Worm (Caenorhabditis elegans): Measurements from ENCODE around the gene clec-71.

The clec-71 gene

ce11 chrIV:3977965-3978523 is 40.8 kb downstream of the clec-71 start, which contains the start of gene srh-220:
Gene srh-220, minus strand, starts transcription at chrIV:3978015.
- 0 out of 2 replicates have a peak, but pooled peaks have one; percentile 67 for TF ChIP-seq F37B4.10 (GFP tag; IDR thresholded peaks at IDR 0.05)
- no peak for TF ChIP-seq nfya-2 (GFP tag; IDR thresholded peaks at IDR 0.05)

ce11 chrIV:3979525-3979924 is 42.3 kb downstream of the clec-71 start, which contains the start of gene srh-222:
Gene srh-222, plus strand, starts transcription at chrIV:3979825.
- TF ChIP-seq snpc-3.4 (tag; optimal IDR thresholded peaks at IDR 0.05) (no peak), F49E8.2 (tag; optimal IDR thresholded peaks at IDR 0.05; ENCODE audit: insufficient read depth) (no peak), lir-1 (GFP tag; conservative IDR thresholded peaks at IDR 0.05) (no peak), sdz-38 (tag; optimal IDR thresholded peaks at IDR 0.05) (no peak), lag-1 (GFP tag; IDR thresholded peaks at IDR 0.05) (no peak), madf-6 (GFP tag; IDR thresholded peaks at IDR 0.05) (no peak), Y53F4B.3 (GFP tag; IDR thresholded peaks at IDR 0.05) (no peak), tlf-1 (GFP tag; optimal IDR thresholded peaks at IDR 0.05) (no peak), C06A6.2 (GFP tag; conservative IDR thresholded peaks at IDR 0.05) (no peak)

- TF ChIP-seq F22D6.2 (tag; optimal IDR thresholded peaks at IDR 0.05) (no peak), athp-1 (tag; optimal IDR thresholded peaks at IDR 0.05) (no peak), hlh-12 (tag; optimal IDR thresholded peaks at IDR 0.05) (no peak), lin-54 (GFP tag; optimal IDR thresholded peaks at IDR 0.05) (no peak), unc-130 (GFP tag; optimal IDR thresholded peaks at IDR 0.05) (no peak), dox-1 (GFP tag; IDR thresholded peaks at IDR 0.05) (no peak), atf-7 (tag; optimal IDR thresholded peaks at IDR 0.05) (no peak), aptf-3 (GFP tag; IDR thresholded peaks at IDR 0.05) (no peak), nfya-1 (tag; optimal IDR thresholded peaks at IDR 0.05; ENCODE audit: borderline replicate concordance, insufficient read depth) (no peak), T26A5.8 (tag; optimal IDR thresholded peaks at IDR 0.05) (no peak), F33H1.4 (GFP tag; IDR thresholded peaks at IDR 0.05) (no peak), ztf-6 (GFP tag; IDR thresholded peaks at IDR 0.05) (no peak), ZK185.1 (tag; optimal IDR thresholded peaks at IDR 0.05; ENCODE audit: poor library complexity, severe bottlenecking) (no peak), gei-17 (GFP tag; optimal IDR thresholded peaks at IDR 0.05) (no peak), sptf-2 (GFP tag; optimal IDR thresholded peaks at IDR 0.05) (no peak), nfyb-1 (GFP tag; IDR thresholded peaks at IDR 0.05) (no peak), lsl-1 (GFP tag; optimal IDR thresholded peaks at IDR 0.05) (no peak), hmg-20 (GFP tag; IDR thresholded peaks at IDR 0.05) (no peak), zfh-2 (GFP tag; conservative IDR thresholded peaks at IDR 0.05) (no peak), Y95B8A.8 (GFP tag; IDR thresholded peaks at IDR 0.05) (no peak)
These were observed 44.3 kb downstream of the clec-71 start, which contains the start of gene srh-223 for ce11 chrIV:3981601-3982000. Gene srh-223, plus strand, starts transcription at chrIV:3981901.

- TF ChIP-seq attf-5 (GFP tag; optimal IDR thresholded peaks at IDR 0.05) (no peak), madf-10 (tag; optimal IDR thresholded peaks at IDR 0.05) (no peak), snpc-1.3 (tag; optimal IDR thresholded peaks at IDR 0.05; ENCODE audit: insufficient read depth) (no peak), ceh-79 (tag; optimal IDR thresholded peaks at IDR 0.05) (no peak), snpc-3.4 (tag; optimal IDR thresholded peaks at IDR 0.05) (no peak), nfyb-1 (GFP tag; IDR thresholded peaks at IDR 0.05) (no peak), egl-18 (GFP tag; IDR thresholded peaks at IDR 0.05) (no peak), ceh-27 (GFP tag; optimal IDR thresholded peaks at IDR 0.05) (no peak), gei-17 (GFP tag; optimal IDR thresholded peaks at IDR 0.05) (no peak), hlh-12 (tag; optimal IDR thresholded peaks at IDR 0.05) (no peak), F55B11.4 (tag; optimal IDR thresholded peaks at IDR 0.05; ENCODE audit: borderline replicate concordance, insufficient read depth) (no peak), lin-54 (GFP tag; optimal IDR thresholded peaks at IDR 0.05) (no peak), F37B4.10 (GFP tag; IDR thresholded peaks at IDR 0.05) (no peak), efl-1 (GFP tag; optimal IDR thresholded peaks at IDR 0.05) (no peak), let-607 (tag; optimal IDR thresholded peaks at IDR 0.05) (no peak), ama-1 (optimal IDR thresholded peaks at IDR 0.05) (no peak), ama-1 (GFP tag; optimal IDR thresholded peaks at IDR 0.05) (no peak), hmg-20 (GFP tag; IDR thresholded peaks at IDR 0.05) (no peak)
These were observed 50.9 kb downstream of the clec-71 start for ce11 chrIV:3988132-3988531.

Measured in whole organism, young adult.